Fruit fly (Drosophila melanogaster) whole organism, embryonic: ENCODE data around the gene CG14234.

Experiments used
- Antp ChIP-seq: fragments of 200-800 bp; sonication (Bioruptor generic); optimal IDR thresholded peaks from 3 replicates; lab custom pipeline; 2016; ENCODE audit warnings: missing biosample characterization, missing genetic modification characterization
- B-H1 ChIP-seq: fragments of 200-800 bp; sonication (Bioruptor generic); IDR thresholded peaks from 3 replicates; pipeline ENCODE4 v1.3.6; 2022; ENCODE audit warnings: missing biosample characterization, missing genetic modification characterization
- BEAF-32 ChIP-seq: fragments of 200-800 bp; sonication (Bioruptor generic); optimal IDR thresholded peaks from 3 replicates; lab custom pipeline; 2017; ENCODE audit warnings: missing biosample characterization, missing genetic modification characterization, mild to moderate bottlenecking, moderate library complexity, missing genetic modification reagents
- CG10147 ChIP-seq: fragments of 200-800 bp; sonication (Bioruptor generic); optimal IDR thresholded peaks from 2 replicates; lab custom pipeline; 2019; ENCODE audit warnings: missing biosample characterization, mild to moderate bottlenecking, missing genetic modification characterization, moderate library complexity
- CG10267 ChIP-seq: fragments of 200-800 bp; sonication (Bioruptor generic); optimal IDR thresholded peaks from 2 replicates; lab custom pipeline; 2018; ENCODE audit warnings: missing biosample characterization, mild to moderate bottlenecking, missing genetic modification characterization, moderate library complexity
- CG10543 ChIP-seq: fragments of 200-800 bp; sonication (Bioruptor generic); optimal IDR thresholded peaks from 3 replicates; lab custom pipeline; 2017; ENCODE audit warnings: missing biosample characterization, mild to moderate bottlenecking, missing genetic modification characterization, moderate library complexity
- CG11723 ChIP-seq: fragments of 200-800 bp; sonication (Bioruptor generic); optimal IDR thresholded peaks from 2 replicates; lab custom pipeline; 2017; ENCODE audit warnings: missing biosample characterization, mild to moderate bottlenecking, missing genetic modification characterization
- CG12391 ChIP-seq: fragments of 200-800 bp; sonication (Bioruptor generic); optimal IDR thresholded peaks from 3 replicates; lab custom pipeline; 2018; ENCODE audit warnings: missing biosample characterization, mild to moderate bottlenecking, missing genetic modification characterization, moderate library complexity
- CG13894 ChIP-seq: fragments of 200-800 bp; sonication (Bioruptor generic); optimal IDR thresholded peaks from 3 replicates; lab custom pipeline; 2018; ENCODE audit warnings: missing biosample characterization, mild to moderate bottlenecking, missing genetic modification characterization, moderate library complexity
- CG14441 ChIP-seq: fragments of 200-800 bp; sonication (Bioruptor generic); IDR thresholded peaks from 2 replicates; pipeline ENCODE4 v1.3.6; 2022; ENCODE audit warnings: missing biosample characterization, missing genetic modification characterization
- CG14965 ChIP-seq: fragments of 200-800 bp; sonication (Bioruptor generic); optimal IDR thresholded peaks from 2 replicates; lab custom pipeline; 2016; ENCODE audit warnings: missing biosample characterization, missing genetic modification characterization, borderline replicate concordance
- CG15269 ChIP-seq: fragments of 200-800 bp; sonication (Bioruptor generic); optimal IDR thresholded peaks from 2 replicates; lab custom pipeline; 2018; ENCODE audit warnings: missing biosample characterization, mild to moderate bottlenecking, missing genetic modification characterization, moderate library complexity
- CG17568 ChIP-seq: fragments of 200-800 bp; sonication (Bioruptor generic); optimal IDR thresholded peaks from 2 replicates; lab custom pipeline; 2018; ENCODE audit warnings: missing biosample characterization, mild to moderate bottlenecking, missing genetic modification characterization, moderate library complexity
- CG31365 ChIP-seq: fragments of 200-800 bp; sonication (Bioruptor generic); optimal IDR thresholded peaks from 2 replicates; lab custom pipeline; 2018; ENCODE audit warnings: missing biosample characterization, mild to moderate bottlenecking, missing genetic modification characterization
- CG33213 ChIP-seq: fragments of 200-800 bp; sonication (Bioruptor generic); optimal IDR thresholded peaks from 3 replicates; lab custom pipeline; 2016; ENCODE audit warnings: missing biosample characterization, missing genetic modification characterization
- CG42726 ChIP-seq: fragments of 200-800 bp; sonication (Bioruptor generic); IDR thresholded peaks from 2 replicates; pipeline ENCODE4 v1.3.6; 2022; ENCODE audit warnings: missing biosample characterization, missing genetic modification characterization; ENCODE audit not compliant: partially characterized antibody
- CG4617 ChIP-seq: fragments of 200-800 bp; sonication (Bioruptor generic); optimal IDR thresholded peaks from 3 replicates; lab custom pipeline; 2016; ENCODE audit warnings: missing biosample characterization, missing genetic modification characterization, borderline replicate concordance
- CG4820 ChIP-seq: fragments of 200-800 bp; sonication (Bioruptor generic); optimal IDR thresholded peaks from 3 replicates; lab custom pipeline; 2016; ENCODE audit warnings: missing biosample characterization, missing genetic modification characterization
- CG6175 ChIP-seq: fragments of 200-800 bp; sonication (Bioruptor generic); IDR thresholded peaks from 3 replicates; pipeline ENCODE4 v1.3.6; 2022; ENCODE audit warnings: missing biosample characterization, missing genetic modification characterization
- CG7271 ChIP-seq: fragments of 200-800 bp; sonication (Bioruptor generic); optimal IDR thresholded peaks from 2 replicates; lab custom pipeline; 2018; ENCODE audit warnings: missing biosample characterization, mild to moderate bottlenecking, missing genetic modification characterization, moderate library complexity
- CG8388 ChIP-seq: fragments of 200-800 bp; sonication (Bioruptor generic); optimal IDR thresholded peaks from 2 replicates; lab custom pipeline; 2019; ENCODE audit warnings: missing biosample characterization, mild to moderate bottlenecking, missing genetic modification characterization, moderate library complexity
- Dfd ChIP-seq, 2 experiments: fragments of >200 bp; optimal IDR thresholded peaks; 2 replicates each; lab custom pipeline; 2017; ENCODE audit warnings: missing biosample characterization in 2 of 2, missing genetic modification characterization in 2 of 2
- Fer3 ChIP-seq: fragments of 200-800 bp; sonication (Bioruptor generic); optimal IDR thresholded peaks from 2 replicates; lab custom pipeline; 2018; ENCODE audit warnings: missing biosample characterization, mild to moderate bottlenecking, missing genetic modification characterization, moderate library complexity
- H15 ChIP-seq: fragments of 200-800 bp; sonication (Bioruptor generic); IDR thresholded peaks from 3 replicates; pipeline ENCODE4 v1.3.6; 2022; ENCODE audit warnings: missing biosample characterization, missing genetic modification characterization
- HmgD ChIP-seq: fragments of 200-800 bp; sonication (Bioruptor generic); optimal IDR thresholded peaks from 3 replicates; lab custom pipeline; 2016; ENCODE audit warnings: missing biosample characterization, missing genetic modification characterization
- Hmr ChIP-seq: fragments of 200-800 bp; sonication (Bioruptor generic); optimal IDR thresholded peaks from 3 replicates; lab custom pipeline; 2017; ENCODE audit warnings: mild to moderate bottlenecking, missing biosample characterization, missing genetic modification reagents, missing genetic modification characterization
- Mrtf ChIP-seq: fragments of 200-800 bp; sonication (Bioruptor generic); IDR thresholded peaks from 3 replicates; pipeline ENCODE4 v1.3.6; 2022; ENCODE audit warnings: missing biosample characterization, missing genetic modification characterization
- Nf-YB ChIP-seq: fragments of 200-800 bp; sonication (Bioruptor generic); optimal IDR thresholded peaks from 3 replicates; lab custom pipeline; 2019; ENCODE audit warnings: missing biosample characterization, mild to moderate bottlenecking, missing genetic modification characterization, moderate library complexity
- Opbp ChIP-seq: fragments of 200-800 bp; sonication (Bioruptor generic); IDR thresholded peaks from 3 replicates; pipeline ENCODE4 v1.3.6; 2022; ENCODE audit warnings: missing biosample characterization, missing genetic modification characterization; ENCODE audit not compliant: partially characterized antibody
- Side ChIP-seq: fragments of 200-800 bp; sonication (Bioruptor generic); optimal IDR thresholded peaks from 2 replicates; lab custom pipeline; 2016; ENCODE audit warnings: missing biosample characterization, missing genetic modification characterization
- Six4 ChIP-seq: fragments of 200-800 bp; sonication (Bioruptor generic); optimal IDR thresholded peaks from 2 replicates; lab custom pipeline; 2016; ENCODE audit warnings: missing biosample characterization, missing genetic modification characterization
- aop ChIP-seq: fragments of 200-800 bp; sonication (Bioruptor generic); IDR thresholded peaks from 2 replicates; pipeline ENCODE4 v1.3.6; 2022; ENCODE audit warnings: missing biosample characterization, missing genetic modification characterization
- bbx ChIP-seq: fragments of 200-800 bp; sonication (Bioruptor generic); IDR thresholded peaks from 2 replicates; pipeline ENCODE4 v1.3.6; 2022; ENCODE audit warnings: missing biosample characterization, missing genetic modification characterization; ENCODE audit not compliant: partially characterized antibody
- bcd ChIP-seq: fragments of 200-800 bp; sonication (Bioruptor generic); optimal IDR thresholded peaks from 2 replicates; lab custom pipeline; 2017; ENCODE audit warnings: missing biosample characterization, mild to moderate bottlenecking, missing genetic modification characterization
- caup ChIP-seq: fragments of 200-800 bp; sonication (Bioruptor generic); optimal IDR thresholded peaks from 3 replicates; lab custom pipeline; 2017; ENCODE audit warnings: missing biosample characterization, mild to moderate bottlenecking, missing genetic modification characterization, moderate library complexity; ENCODE audit not compliant: severe bottlenecking
- chm ChIP-seq: fragments of 200-800 bp; sonication (Bioruptor generic); IDR thresholded peaks from 2 replicates; pipeline ENCODE4 v1.3.6; 2022; ENCODE audit warnings: missing biosample characterization, missing genetic modification characterization
- ci ChIP-seq: fragments of 200-800 bp; sonication (Bioruptor generic); IDR thresholded peaks from 3 replicates; pipeline ENCODE4 v1.3.6; 2022; ENCODE audit warnings: missing biosample characterization, missing genetic modification characterization
- crol ChIP-seq: fragments of 200-800 bp; sonication (Bioruptor generic); IDR thresholded peaks from 2 replicates; pipeline ENCODE4 v1.3.6; 2022; ENCODE audit warnings: missing biosample characterization, missing genetic modification characterization
- crp ChIP-seq, 2 experiments: fragments of 200-800 bp; sonication (Bioruptor generic); optimal IDR thresholded peaks; 2 replicates in 1 of 2; 3 replicates in 1 of 2; lab custom pipeline; 2017; ENCODE audit warnings: missing biosample characterization in 2 of 2, missing genetic modification characterization in 2 of 2, mild to moderate bottlenecking in 1 of 2, moderate library complexity in 1 of 2
- eyg ChIP-seq: fragments of 200-800 bp; sonication (Bioruptor generic); optimal IDR thresholded peaks from 3 replicates; lab custom pipeline; 2016; ENCODE audit warnings: missing biosample characterization, missing genetic modification characterization
- hth ChIP-seq: fragments of >200 bp; optimal IDR thresholded peaks from 2 replicates; lab custom pipeline; 2017; ENCODE audit warnings: inconsistent platforms
- klu ChIP-seq: fragments of 200-800 bp; sonication (Bioruptor generic); IDR thresholded peaks from 2 replicates; pipeline ENCODE4 v1.3.6; 2022; ENCODE audit warnings: missing biosample characterization, missing genetic modification characterization
- kni ChIP-seq: fragments of 200-800 bp; sonication (Bioruptor generic); optimal IDR thresholded peaks from 3 replicates; lab custom pipeline; 2017; ENCODE audit warnings: mild to moderate bottlenecking, missing biosample characterization, missing genetic modification reagents, missing genetic modification characterization
- lbe ChIP-seq: fragments of 200-800 bp; sonication (Bioruptor generic); optimal IDR thresholded peaks from 2 replicates; lab custom pipeline; 2016; ENCODE audit warnings: missing biosample characterization, mild to moderate bottlenecking, missing genetic modification characterization
- lola ChIP-seq, 3 experiments: fragments of >200 bp in 2 of 3; fragments of 200-800 bp in 1 of 3; sonication (Bioruptor generic) in 1 of 3; optimal IDR thresholded peaks; 2 replicates each; lab custom pipeline; 2017 to 2019; ENCODE audit warnings: missing biosample characterization in 3 of 3, missing genetic modification characterization in 3 of 3, mild to moderate bottlenecking in 1 of 3, moderate library complexity in 1 of 3
- nmo ChIP-seq: fragments of 200-800 bp; sonication (Bioruptor generic); optimal IDR thresholded peaks from 2 replicates; lab custom pipeline; 2018; ENCODE audit warnings: missing biosample characterization, mild to moderate bottlenecking, missing genetic modification characterization, moderate library complexity
- pan ChIP-seq, 4 experiments: fragments of >200 bp in 3 of 4; fragments of 200-800 bp in 1 of 4; sonication (Bioruptor generic) in 1 of 4; optimal IDR thresholded peaks in 3 of 4; IDR thresholded peaks in 1 of 4; 2 replicates each; pipeline versions ENCODE4 v1.3.6 to Lab custom; 2017 to 2022; ENCODE audit warnings: missing biosample characterization in 2 of 4, missing genetic modification characterization in 2 of 4, mixed read lengths in 1 of 4
- rib ChIP-seq: fragments of 200-800 bp; sonication (Bioruptor generic); IDR thresholded peaks from 2 replicates; pipeline ENCODE4 v1.3.6; 2022; ENCODE audit warnings: missing biosample characterization, missing genetic modification characterization
- slbo ChIP-seq: fragments of 200-800 bp; sonication (Bioruptor generic); IDR thresholded peaks from 2 replicates; pipeline ENCODE4 v1.3.6; 2022; ENCODE audit warnings: missing biosample characterization, missing genetic modification characterization
- stwl ChIP-seq: fragments of 200-800 bp; sonication (Bioruptor generic); optimal IDR thresholded peaks from 3 replicates; lab custom pipeline; 2018; ENCODE audit warnings: missing biosample characterization, mild to moderate bottlenecking, missing genetic modification characterization, moderate library complexity

The CG14234 gene

dm6 chrX:19730844-19731243 is 4.5 kb upstream of the CG14234 start, which contains the start of gene AP-1-2beta (continued):
- TF ChIP-seq bcd (GFP tag; lab: Kevin White, UChicago): no peak
- TF ChIP-seq Nf-YB (GFP tag; lab: Kevin White, UChicago): no peak
- no peak for TF ChIP-seq chm (GFP tag; lab: Robert Waterston, UW)
- TF ChIP-seq CG14441 (GFP tag; lab: Robert Waterston, UW): no peak
- TF ChIP-seq lola (GFP tag; optimal IDR thresholded peaks at IDR 0.05; lab: Kevin White, UChicago): no peak
- no peak for TF ChIP-seq crol (GFP tag; lab: Robert Waterston, UW)
- TF ChIP-seq CG33213 (GFP tag; lab: Kevin White, UChicago): no peak
- no peak for TF ChIP-seq crp (GFP tag; optimal IDR thresholded peaks at IDR 0.05; lab: Kevin White, UChicago)
- no peak for TF ChIP-seq klu (GFP tag; lab: Robert Waterston, UW)
- no peak for TF ChIP-seq Fer3 (tag; lab: Kevin White, UChicago)
- TF ChIP-seq aop (GFP tag; lab: Robert Waterston, UW): no peak
- TF ChIP-seq CG10543 (GFP tag; lab: Kevin White, UChicago): no peak
- no peak for TF ChIP-seq CG12391 (tag; lab: Kevin White, UChicago)
- peak; percentile 38; the same call in 1 of the 2 replicates for TF ChIP-seq bbx (GFP tag; lab: Robert Waterston, UW)
- TF ChIP-seq lbe (GFP tag; lab: Kevin White, UChicago): no peak
- TF ChIP-seq CG14965 (GFP tag; lab: Kevin White, UChicago): no peak
- TF ChIP-seq CG31365: no peak
- TF ChIP-seq Side: no peak
- no peak for TF ChIP-seq CG13894 (tag; lab: Kevin White, UChicago)
- TF ChIP-seq CG17568 (GFP tag; lab: Kevin White, UChicago): no peak
- TF ChIP-seq kni (GFP tag; lab: Kevin White, UChicago): no peak
- TF ChIP-seq CG8388 (GFP tag; lab: Kevin White, UChicago): no peak
- TF ChIP-seq nmo (GFP tag; lab: Kevin White, UChicago): peak; percentile 8
- peak; percentile 9 for TF ChIP-seq CG10267
- no peak for TF ChIP-seq Mrtf
- no peak for TF ChIP-seq ci (GFP tag; lab: Robert Waterston, UW)
- no peak for TF ChIP-seq CG42726 (GFP tag; lab: Robert Waterston, UW)
- no peak for TF ChIP-seq CG11723 (GFP tag; lab: Kevin White, UChicago)
- no peak for TF ChIP-seq CG4820 (GFP tag; lab: Kevin White, UChicago)
- no peak for TF ChIP-seq CG6175 (GFP tag; lab: Robert Waterston, UW)
- no peak for TF ChIP-seq slbo (GFP tag; lab: Robert Waterston, UW)
- no peak for TF ChIP-seq CG10147 (GFP tag; lab: Kevin White, UChicago)
- peak; percentile 56 for TF ChIP-seq CG4617 (GFP tag; lab: Kevin White, UChicago)
- TF ChIP-seq CG7271 (tag; lab: Kevin White, UChicago): no peak
- peak; percentile 50 for TF ChIP-seq BEAF-32
- TF ChIP-seq CG15269 (tag; lab: Kevin White, UChicago): no peak
- TF ChIP-seq Opbp (GFP tag; lab: Robert Waterston, UW): no peak
- no peak for TF ChIP-seq H15 (GFP tag; lab: Robert Waterston, UW)
- no peak for TF ChIP-seq B-H1
- TF ChIP-seq Antp (GFP tag; lab: Kevin White, UChicago): no peak
- TF ChIP-seq Dfd (GFP tag; optimal IDR thresholded peaks at IDR 0.05; lab: Kevin White, UChicago): no peak
- no peak for TF ChIP-seq Hmr (GFP tag; lab: Kevin White, UChicago)
- TF ChIP-seq pan (optimal IDR thresholded peaks at IDR 0.05; lab: Kevin White, UChicago): no peak
- TF ChIP-seq pan (GFP tag; optimal IDR thresholded peaks at IDR 0.05 in 1 of 2, IDR thresholded peaks at IDR 0.05 in 1 of 2): no peak
- TF ChIP-seq HmgD (GFP tag; lab: Kevin White, UChicago): no peak
- peak; percentile 75 for TF ChIP-seq stwl (tag; lab: Kevin White, UChicago)
- no peak for TF ChIP-seq caup
- TF ChIP-seq Six4 (GFP tag; lab: Kevin White, UChicago): no peak
- TF ChIP-seq eyg: no peak
- no peak for TF ChIP-seq hth
- TF ChIP-seq rib (GFP tag; lab: Robert Waterston, UW): no peak
